Fruit fly (Drosophila melanogaster) whole organism, embryonic: Measurements from ENCODE around the gene CG12990.
A peak's percentile ranks its signal among the peaks of the same experiment; 100 is the strongest.

Experiments
- CG10267 ChIP-seq: fragments of 200-800 bp; sonication (Bioruptor generic); optimal IDR thresholded peaks from 2 replicates; lab custom pipeline; 2018; ENCODE audit warnings: missing biosample characterization, mild to moderate bottlenecking, missing genetic modification characterization, moderate library complexity
- CG10321 ChIP-seq: fragments of 200-800 bp; sonication (Bioruptor generic); IDR thresholded peaks from 2 replicates; pipeline ENCODE4 v1.3.6; 2022; ENCODE audit warnings: missing biosample characterization, missing genetic modification characterization
- CG11247 ChIP-seq: fragments of 200-800 bp; sonication (Bioruptor generic); IDR thresholded peaks from 2 replicates; pipeline ENCODE4 v1.3.6; 2022; ENCODE audit warnings: missing biosample characterization, missing genetic modification characterization
- CG11456 ChIP-seq: fragments of 200-800 bp; sonication (Bioruptor generic); IDR thresholded peaks from 3 replicates; pipeline ENCODE4 v1.3.6; 2022; ENCODE audit warnings: missing biosample characterization, missing genetic modification characterization
- CG13624 ChIP-seq: fragments of 200-800 bp; sonication (Bioruptor generic); optimal IDR thresholded peaks from 2 replicates; lab custom pipeline; 2016; ENCODE audit warnings: missing biosample characterization, missing genetic modification characterization
- CG14050 ChIP-seq: fragments of 200-800 bp; sonication (Bioruptor generic); IDR thresholded peaks from 3 replicates; pipeline ENCODE4 v1.3.6; 2022; ENCODE audit warnings: missing biosample characterization, missing genetic modification characterization
- CG1603 ChIP-seq: fragments of 200-800 bp; sonication (Bioruptor generic); optimal IDR thresholded peaks from 2 replicates; lab custom pipeline; 2019; ENCODE audit warnings: missing biosample characterization, mild to moderate bottlenecking, missing genetic modification characterization, moderate library complexity
- CG17361 ChIP-seq: fragments of 200-800 bp; sonication (Bioruptor generic); IDR thresholded peaks from 3 replicates; pipeline ENCODE4 v1.3.6; 2022; ENCODE audit warnings: missing biosample characterization, missing genetic modification characterization
- CG17802 ChIP-seq: fragments of 200-800 bp; sonication (Bioruptor generic); optimal IDR thresholded peaks from 2 replicates; lab custom pipeline; 2018; ENCODE audit warnings: missing biosample characterization, mild to moderate bottlenecking, missing genetic modification characterization, moderate library complexity
- CG18619 ChIP-seq: fragments of 200-800 bp; sonication (Bioruptor generic); optimal IDR thresholded peaks from 3 replicates; lab custom pipeline; 2017; ENCODE audit warnings: missing biosample characterization, mild to moderate bottlenecking, missing genetic modification characterization
- CG33213 ChIP-seq: fragments of 200-800 bp; sonication (Bioruptor generic); optimal IDR thresholded peaks from 3 replicates; lab custom pipeline; 2016; ENCODE audit warnings: missing biosample characterization, missing genetic modification characterization
- CG3847 ChIP-seq: fragments of 200-800 bp; sonication (Bioruptor generic); IDR thresholded peaks from 2 replicates; pipeline ENCODE4 v1.3.6; 2022; ENCODE audit warnings: missing biosample characterization, missing genetic modification characterization
- CG5180 ChIP-seq: fragments of 200-800 bp; sonication (Bioruptor generic); optimal IDR thresholded peaks from 3 replicates; lab custom pipeline; 2017; ENCODE audit warnings: missing biosample characterization, missing genetic modification characterization, mild to moderate bottlenecking, moderate library complexity, missing genetic modification reagents
- CG5953 ChIP-seq: fragments of 200-800 bp; sonication (Bioruptor generic); IDR thresholded peaks from 2 replicates; pipeline ENCODE4 v1.3.6; 2022; ENCODE audit warnings: missing biosample characterization, missing genetic modification characterization
- CG6175 ChIP-seq: fragments of 200-800 bp; sonication (Bioruptor generic); IDR thresholded peaks from 3 replicates; pipeline ENCODE4 v1.3.6; 2022; ENCODE audit warnings: missing biosample characterization, missing genetic modification characterization
- CG8089 ChIP-seq: fragments of 200-800 bp; sonication (Bioruptor generic); optimal IDR thresholded peaks from 3 replicates; lab custom pipeline; 2016; ENCODE audit warnings: missing biosample characterization, missing genetic modification characterization
- CG9727 ChIP-seq: fragments of 200-800 bp; sonication (Bioruptor generic); optimal IDR thresholded peaks from 3 replicates; lab custom pipeline; 2017; ENCODE audit warnings: missing biosample characterization, mild to moderate bottlenecking, missing genetic modification characterization
- CG9932 ChIP-seq: fragments of 200-800 bp; sonication (Bioruptor generic); IDR thresholded peaks from 2 replicates; pipeline ENCODE4 v1.3.6; 2022; ENCODE audit warnings: missing biosample characterization, missing genetic modification characterization
- CkIIα-i1 ChIP-seq: fragments of 200-800 bp; sonication (Bioruptor generic); IDR thresholded peaks from 2 replicates; pipeline ENCODE4 v1.3.6; 2022; ENCODE audit warnings: missing biosample characterization, missing genetic modification characterization
- Dbx ChIP-seq: fragments of 200-800 bp; sonication (Bioruptor generic); IDR thresholded peaks from 3 replicates; pipeline ENCODE4 v1.3.6; 2022; ENCODE audit warnings: missing biosample characterization, missing genetic modification characterization
- Ets97D ChIP-seq: fragments of 200-800 bp; sonication (Bioruptor generic); optimal IDR thresholded peaks from 3 replicates; lab custom pipeline; 2016; ENCODE audit warnings: missing biosample characterization, missing genetic modification characterization
- Fer1 ChIP-seq: fragments of 200-800 bp; sonication (Bioruptor generic); optimal IDR thresholded peaks from 2 replicates; lab custom pipeline; 2017; ENCODE audit warnings: missing biosample characterization, mild to moderate bottlenecking, missing genetic modification characterization
- HHEX ChIP-seq: fragments of 200-800 bp; sonication (Bioruptor generic); optimal IDR thresholded peaks from 3 replicates; lab custom pipeline; 2017; ENCODE audit warnings: missing biosample characterization, mild to moderate bottlenecking, missing genetic modification characterization, missing genetic modification reagents
- Hmr ChIP-seq: fragments of 200-800 bp; sonication (Bioruptor generic); optimal IDR thresholded peaks from 3 replicates; lab custom pipeline; 2017; ENCODE audit warnings: mild to moderate bottlenecking, missing biosample characterization, missing genetic modification reagents, missing genetic modification characterization
- MESR4 ChIP-seq: fragments of 200-800 bp; sonication (Bioruptor generic); optimal IDR thresholded peaks from 2 replicates; lab custom pipeline; 2018; ENCODE audit warnings: missing biosample characterization, mild to moderate bottlenecking, missing genetic modification characterization, moderate library complexity
- Med ChIP-seq: fragments of 200-800 bp; sonication (Bioruptor generic); peaks from one replicate; lab custom pipeline; 2016; ENCODE audit warnings: missing biosample characterization, missing genetic modification characterization, mild to moderate bottlenecking, inconsistent platforms, moderate library complexity
- Mrtf ChIP-seq: fragments of 200-800 bp; sonication (Bioruptor generic); IDR thresholded peaks from 3 replicates; pipeline ENCODE4 v1.3.6; 2022; ENCODE audit warnings: missing biosample characterization, missing genetic modification characterization
- NC2α ChIP-seq: fragments of 200-800 bp; sonication (Bioruptor generic); optimal IDR thresholded peaks from 2 replicates; lab custom pipeline; 2016; ENCODE audit warnings: missing biosample characterization, missing genetic modification characterization
- Oaz ChIP-seq: fragments of 200-800 bp; sonication (Bioruptor generic); IDR thresholded peaks from 2 replicates; pipeline ENCODE4 v1.3.6; 2022; ENCODE audit warnings: missing biosample characterization, missing genetic modification characterization
- Ptx1 ChIP-seq: fragments of 200-800 bp; sonication (Bioruptor generic); IDR thresholded peaks from 2 replicates; pipeline ENCODE4 v1.3.6; 2022; ENCODE audit warnings: missing biosample characterization, missing genetic modification characterization
- Scr ChIP-seq: fragments of 200-800 bp; sonication (Bioruptor generic); IDR thresholded peaks from 2 replicates; pipeline ENCODE4 v1.3.6; 2022; ENCODE audit warnings: missing biosample characterization, missing genetic modification characterization; ENCODE audit not compliant: partially characterized antibody
- Sin3A ChIP-seq: fragments of >200 bp; optimal IDR thresholded peaks from 2 replicates; lab custom pipeline; 2018
- ase ChIP-seq: fragments of 200-800 bp; sonication (Bioruptor generic); IDR thresholded peaks from 3 replicates; pipeline ENCODE4 v1.3.6; 2022; ENCODE audit warnings: missing biosample characterization, missing genetic modification characterization
- cas ChIP-seq: fragments of 200-800 bp; sonication (Bioruptor generic); IDR thresholded peaks from 2 replicates; pipeline ENCODE4 v1.3.6; 2022; ENCODE audit warnings: missing biosample characterization, missing genetic modification characterization
- fu2 ChIP-seq: fragments of 200-800 bp; sonication (Bioruptor generic); optimal IDR thresholded peaks from 2 replicates; lab custom pipeline; 2016; ENCODE audit warnings: missing biosample characterization, missing genetic modification characterization
- gfzf ChIP-seq: fragments of 200-800 bp; sonication (Bioruptor generic); optimal IDR thresholded peaks from 2 replicates; lab custom pipeline; 2016; ENCODE audit warnings: missing biosample characterization, mild to moderate bottlenecking, missing genetic modification characterization, moderate library complexity
- grn ChIP-seq: fragments of 200-800 bp; sonication (Bioruptor generic); optimal IDR thresholded peaks from 3 replicates; lab custom pipeline; 2017; ENCODE audit warnings: missing biosample characterization, missing genetic modification characterization
- gro ChIP-seq: fragments of 200-800 bp; sonication (Bioruptor generic); optimal IDR thresholded peaks from 2 replicates; lab custom pipeline; 2016; ENCODE audit warnings: missing biosample characterization, missing genetic modification characterization
- insv ChIP-seq, 2 experiments: fragments of 200-800 bp; sonication (Bioruptor generic); optimal IDR thresholded peaks; 3 replicates each; lab custom pipeline; 2016 to 2018; ENCODE audit warnings: missing biosample characterization in 2 of 2, missing genetic modification characterization in 2 of 2
- knrl ChIP-seq: fragments of 200-800 bp; sonication (Bioruptor generic); IDR thresholded peaks from 3 replicates; pipeline ENCODE4 v1.3.6; 2022; ENCODE audit warnings: missing biosample characterization, missing genetic modification characterization; ENCODE audit not compliant: partially characterized antibody
- mam ChIP-seq: fragments of 200-800 bp; sonication (Bioruptor generic); optimal IDR thresholded peaks from 3 replicates; lab custom pipeline; 2016; ENCODE audit warnings: missing biosample characterization, missing genetic modification characterization
- mirr ChIP-seq: fragments of 200-800 bp; sonication (Bioruptor generic); optimal IDR thresholded peaks from 3 replicates; lab custom pipeline; 2018; ENCODE audit warnings: missing biosample characterization, mild to moderate bottlenecking, missing genetic modification characterization
- nau ChIP-seq: fragments of 200-800 bp; sonication (Bioruptor generic); optimal IDR thresholded peaks from 3 replicates; lab custom pipeline; 2017; ENCODE audit warnings: missing biosample characterization, mild to moderate bottlenecking, missing genetic modification characterization, missing genetic modification reagents
- org-1 ChIP-seq: fragments of 200-800 bp; sonication (Bioruptor generic); optimal IDR thresholded peaks from 2 replicates; lab custom pipeline; 2017; ENCODE audit warnings: missing biosample characterization, missing genetic modification characterization
- otp ChIP-seq: fragments of 200-800 bp; sonication (Bioruptor generic); IDR thresholded peaks from 3 replicates; pipeline ENCODE4, ENCODE4 v1.3.6; 2022; ENCODE audit warnings: missing biosample characterization, missing genetic modification characterization
- pum ChIP-seq: fragments of 200-800 bp; sonication (Bioruptor generic); optimal IDR thresholded peaks from 2 replicates; lab custom pipeline; 2016; ENCODE audit warnings: missing biosample characterization, missing genetic modification characterization
- sima ChIP-seq: fragments of 200-800 bp; sonication (Bioruptor generic); optimal IDR thresholded peaks from 2 replicates; lab custom pipeline; 2016; ENCODE audit warnings: missing biosample characterization, missing genetic modification characterization
- slbo ChIP-seq: fragments of 200-800 bp; sonication (Bioruptor generic); IDR thresholded peaks from 2 replicates; pipeline ENCODE4 v1.3.6; 2022; ENCODE audit warnings: missing biosample characterization, missing genetic modification characterization
- tap ChIP-seq: fragments of 200-800 bp; optimal IDR thresholded peaks from 3 replicates; lab custom pipeline; 2019; ENCODE audit warnings: missing biosample characterization, mild to moderate bottlenecking, missing genetic modification characterization, moderate library complexity
- zen ChIP-seq: fragments of 200-800 bp; sonication (Bioruptor generic); optimal IDR thresholded peaks from 3 replicates; lab custom pipeline; 2018; ENCODE audit warnings: missing biosample characterization, mild to moderate bottlenecking, missing genetic modification characterization, moderate library complexity
- zfh2 ChIP-seq: fragments of 200-800 bp; sonication (Bioruptor generic); optimal IDR thresholded peaks from 2 replicates; lab custom pipeline; 2016; ENCODE audit warnings: missing biosample characterization, missing genetic modification characterization

The CG12990 gene

dm6 chrX:17709546-17710272, 38.0 kb upstream of the CG12990 start, which contains the start of the genes CG8173 and raskol (continued):
- TF ChIP-seq CG11456 (GFP tag; lab: Robert Waterston, UW), result 0 out of 3 replicates have a peak, but pooled peaks have one; percentile 14
- TF ChIP-seq Ets97D (GFP tag; lab: Kevin White, UChicago), result peak; percentile 73
- 0 out of 3 replicates have a peak, but pooled peaks have one; percentile 7 for TF ChIP-seq knrl (GFP tag; lab: Robert Waterston, UW)
- peak; percentile 90 for TF ChIP-seq gfzf
- no peak for TF ChIP-seq CG8089
- no peak for TF ChIP-seq zfh2 (GFP tag; lab: Kevin White, UChicago)
- TF ChIP-seq otp (GFP tag; lab: Robert Waterston, UW), result peak; percentile 11; the same call in 1 of the 3 replicates
- TF ChIP-seq grn (GFP tag; lab: Kevin White, UChicago), result no peak
- TF ChIP-seq Fer1 (GFP tag; lab: Kevin White, UChicago), result peak; percentile 27
- peak; percentile 48 for TF ChIP-seq Hmr (GFP tag; lab: Kevin White, UChicago)
- no peak for TF ChIP-seq CG9932 (GFP tag; lab: Robert Waterston, UW)
- TF ChIP-seq pum (GFP tag; lab: Kevin White, UChicago), result no peak
- TF ChIP-seq CG17802, result no peak
- TF ChIP-seq CG13624, result peak; percentile 32
- no peak for TF ChIP-seq sima (GFP tag; lab: Kevin White, UChicago)
- no peak for TF ChIP-seq CG6175 (GFP tag; lab: Robert Waterston, UW)
- TF ChIP-seq Ptx1 (GFP tag; lab: Robert Waterston, UW), result no peak
- TF ChIP-seq CG10267 (tag; lab: Kevin White, UChicago), result peak; percentile 78
- no peak for TF ChIP-seq Scr (GFP tag; lab: Robert Waterston, UW)
- TF ChIP-seq CG3847 (GFP tag; lab: Robert Waterston, UW), result 0 out of 2 replicates have a peak, but pooled peaks have one; percentile 8
- no peak for TF ChIP-seq gro
- TF ChIP-seq CG9727 (GFP tag; lab: Kevin White, UChicago), result no peak
- no peak for TF ChIP-seq tap
- TF ChIP-seq CG5180 (GFP tag; lab: Kevin White, UChicago), result no peak
- no peak; the same call in 2 of the 3 replicates for TF ChIP-seq Dbx (GFP tag; lab: Robert Waterston, UW)
- no peak for TF ChIP-seq ase (GFP tag; lab: Robert Waterston, UW)
- peak; percentile 71 for TF ChIP-seq CG1603 (tag; lab: Kevin White, UChicago)
- TF ChIP-seq CG33213 (GFP tag; lab: Kevin White, UChicago), result peak; percentile 22
- no peak for TF ChIP-seq NC2α (GFP tag; lab: Kevin White, UChicago)
- no peak for TF ChIP-seq nau
- TF ChIP-seq CG10321 (GFP tag; lab: Robert Waterston, UW), result no peak
- TF ChIP-seq Mrtf (GFP tag; lab: Robert Waterston, UW), result no peak
- 0 out of 3 replicates have a peak, but pooled peaks have one; percentile 11 for TF ChIP-seq CG17361 (GFP tag; lab: Robert Waterston, UW)
- no peak for TF ChIP-seq zen
- TF ChIP-seq Med, result peak; percentile 89
- TF ChIP-seq HHEX, result no peak
- TF ChIP-seq slbo (GFP tag; lab: Robert Waterston, UW), result no peak
- no peak for TF ChIP-seq CG14050 (GFP tag; lab: Robert Waterston, UW)
- no peak for TF ChIP-seq CkIIα-i1
- TF ChIP-seq CG5953 (GFP tag; lab: Robert Waterston, UW), result no peak
- TF ChIP-seq CG18619 (GFP tag; lab: Kevin White, UChicago), result no peak
- no peak for TF ChIP-seq Oaz (GFP tag; lab: Robert Waterston, UW)
- no peak for TF ChIP-seq CG11247 (GFP tag; lab: Robert Waterston, UW)
- TF ChIP-seq fu2 (GFP tag; lab: Kevin White, UChicago), result no peak
- TF ChIP-seq insv (GFP tag; optimal IDR thresholded peaks at IDR 0.05; lab: Kevin White, UChicago), result peak in 1 of 2 experiments; percentile 35
- no peak for TF ChIP-seq mam (GFP tag; lab: Kevin White, UChicago)
- TF ChIP-seq cas (GFP tag; lab: Robert Waterston, UW), result no peak
- TF ChIP-seq org-1 (GFP tag; lab: Kevin White, UChicago), result no peak
- peak; percentile 84 for TF ChIP-seq Sin3A (lab: Kevin White, UChicago)
- TF ChIP-seq MESR4 (GFP tag; lab: Kevin White, UChicago), result no peak
- no peak for TF ChIP-seq mirr (GFP tag; lab: Kevin White, UChicago)
